Worm (Caenorhabditis elegans): ENCODE data around the gene ZK652.8.

ZK652.8 gene

ce11 chrIII:7878852-7879329 is 35.5 kb upstream of the ZK652.8 start, which contains the start of gene sup-18:
TSS of gene sup-18 (minus strand) at chrIII:7878902.
- TF ChIP-seq nhr-237 (tag; optimal IDR thresholded peaks at IDR 0.05) (no peak), lin-13 (tag; optimal IDR thresholded peaks at IDR 0.05) (no peak), tbx-8 (GFP tag; optimal IDR thresholded peaks at IDR 0.05) (no peak), elt-1 (tag; optimal IDR thresholded peaks at IDR 0.05; ENCODE audit: borderline replicate concordance, insufficient read depth) (no peak), ces-1 (GFP tag; optimal IDR thresholded peaks at IDR 0.05) (no peak), mep-1 (tag; optimal IDR thresholded peaks at IDR 0.05) (no peak), M03D4.4 (tag; optimal IDR thresholded peaks at IDR 0.05) (no peak), unc-62 (GFP tag; optimal IDR thresholded peaks at IDR 0.05) (no peak), mab-5 (tag; optimal IDR thresholded peaks at IDR 0.05) (no peak), bed-3 (GFP tag; optimal IDR thresholded peaks at IDR 0.05) (no peak), drap-1 (GFP tag; optimal IDR thresholded peaks at IDR 0.05) (no peak), ceh-83 (GFP tag; optimal IDR thresholded peaks at IDR 0.05) (no peak), nhr-12 (tag; optimal IDR thresholded peaks at IDR 0.05) (no peak), ham-2 (GFP tag; optimal IDR thresholded peaks at IDR 0.05) (no peak), blmp-1 (tag; optimal IDR thresholded peaks at IDR 0.05) (no peak), lin-32 (GFP tag; optimal IDR thresholded peaks at IDR 0.05) (no peak)

- TF ChIP-seq lsy-2 (tag; optimal IDR thresholded peaks at IDR 0.05) (no peak), elt-1 (tag; optimal IDR thresholded peaks at IDR 0.05; ENCODE audit: borderline replicate concordance, insufficient read depth) (no peak), unc-62 (GFP tag; optimal IDR thresholded peaks at IDR 0.05) (no peak), ces-1 (GFP tag; optimal IDR thresholded peaks at IDR 0.05) (no peak), unc-120 (tag; optimal IDR thresholded peaks at IDR 0.05; ENCODE audit: poor library complexity, severe bottlenecking) (no peak), ceh-39 (tag; optimal IDR thresholded peaks at IDR 0.05) (no peak), flh-1 (GFP tag; optimal IDR thresholded peaks at IDR 0.05) (no peak), unc-39 (tag; optimal IDR thresholded peaks at IDR 0.05) (no peak), ceh-43 (GFP tag; optimal IDR thresholded peaks at IDR 0.05) (no peak), pha-4 (tag; optimal IDR thresholded peaks at IDR 0.05) (no peak), lin-32 (GFP tag; optimal IDR thresholded peaks at IDR 0.05) (no peak), mab-5 (tag; optimal IDR thresholded peaks at IDR 0.05) (no peak), lin-13 (tag; optimal IDR thresholded peaks at IDR 0.05) (no peak), nhr-2 (tag; optimal IDR thresholded peaks at IDR 0.05) (no peak)
These were observed 33.7 kb upstream of the ZK652.8 start for ce11 chrIII:7877090-7877489.

ce11 chrIII:7873481-7873880 is 30.0 kb upstream of the ZK652.8 start, which contains the start of gene tyr-1:
TSS of gene tyr-1 (plus strand) at chrIII:7873781.
- TF ChIP-seq elt-3 (tag; optimal IDR thresholded peaks at IDR 0.05) (no peak), M03D4.4 (tag; optimal IDR thresholded peaks at IDR 0.05) (no peak), ces-1 (GFP tag; optimal IDR thresholded peaks at IDR 0.05) (no peak), lin-13 (tag; optimal IDR thresholded peaks at IDR 0.05) (no peak), ham-2 (GFP tag; optimal IDR thresholded peaks at IDR 0.05) (no peak), unc-120 (tag; optimal IDR thresholded peaks at IDR 0.05; ENCODE audit: poor library complexity, severe bottlenecking) (no peak), bed-3 (GFP tag; optimal IDR thresholded peaks at IDR 0.05) (no peak), unc-39 (tag; optimal IDR thresholded peaks at IDR 0.05) (no peak), nhr-2 (tag; optimal IDR thresholded peaks at IDR 0.05) (no peak), pha-4 (tag; optimal IDR thresholded peaks at IDR 0.05) (no peak), sptf-1 (tag; optimal IDR thresholded peaks at IDR 0.05) (no peak), blmp-1 (tag; optimal IDR thresholded peaks at IDR 0.05) (no peak), mls-2 (tag; optimal IDR thresholded peaks at IDR 0.05) (no peak), tbx-8 (GFP tag; optimal IDR thresholded peaks at IDR 0.05) (no peak)

- TF ChIP-seq ham-2 (GFP tag; optimal IDR thresholded peaks at IDR 0.05) (no peak), mep-1 (tag; optimal IDR thresholded peaks at IDR 0.05) (no peak), hlh-1 (tag; optimal IDR thresholded peaks at IDR 0.05) (no peak), sem-2 (GFP tag; optimal IDR thresholded peaks at IDR 0.05) (no peak), unc-39 (tag; optimal IDR thresholded peaks at IDR 0.05) (no peak), nhr-76 (tag; optimal IDR thresholded peaks at IDR 0.05) (no peak), elt-3 (tag; optimal IDR thresholded peaks at IDR 0.05) (no peak)
These were observed 29.3 kb upstream of the ZK652.8 start for ce11 chrIII:7872776-7873175.

ce11 chrIII:7866189-7866588 is 22.8 kb upstream of the ZK652.8 start, which contains the start of gene cup-4:
TSS of gene cup-4 (plus strand) at chrIII:7866489.
- TF ChIP-seq ces-1 (GFP tag; optimal IDR thresholded peaks at IDR 0.05) (no peak), unc-39 (tag; optimal IDR thresholded peaks at IDR 0.05) (no peak), lsy-2 (tag; optimal IDR thresholded peaks at IDR 0.05) (no peak), flh-1 (GFP tag; optimal IDR thresholded peaks at IDR 0.05) (no peak), lin-13 (tag; optimal IDR thresholded peaks at IDR 0.05) (no peak), cnd-1 (tag; optimal IDR thresholded peaks at IDR 0.05) (no peak), unc-120 (tag; optimal IDR thresholded peaks at IDR 0.05; ENCODE audit: poor library complexity, severe bottlenecking) (no peak)
